Fruit fly (Drosophila melanogaster): ENCODE measurements around the gene CG18273.

The CG18273 gene

dm6 chrX:487517-487957 lies at the start of gene CG18273, which contains the start of gene CG3156:
TSS of gene CG18273 (minus strand) at chrX:487581.
TSS of gene CG3156 (plus strand) at chrX:487878.
- TF ChIP-seq Bgb (GFP tag; IDR thresholded peaks at IDR 0.05; ENCODE audit: partially characterized antibody) (peak; percentile 21; the same call in 1 of the 2 replicates), MBD-R2 (GFP tag; IDR thresholded peaks at IDR 0.05) (peak; percentile 70), CG9727 (GFP tag; optimal IDR thresholded peaks at IDR 0.05) (peak; percentile 29), zen2 (GFP tag; IDR thresholded peaks at IDR 0.05; ENCODE audit: partially characterized antibody) (no peak), nerfin-1 (tag; optimal IDR thresholded peaks at IDR 0.05) (peak; percentile 37), zen (tag; optimal IDR thresholded peaks at IDR 0.05) (peak; percentile 40), CG3995 (GFP tag; optimal IDR thresholded peaks at IDR 0.05) (peak; percentile 17), NfI (GFP tag; optimal IDR thresholded peaks at IDR 0.05) (no peak), CG15601 (tag; optimal IDR thresholded peaks at IDR 0.05) (no peak), CG32532 (GFP tag; IDR thresholded peaks at IDR 0.05) (no peak), pb (GFP tag; optimal IDR thresholded peaks at IDR 0.05) (no peak), CG13775 (GFP tag; optimal IDR thresholded peaks at IDR 0.05) (peak; percentile 36), CG2712 (tag; optimal IDR thresholded peaks at IDR 0.05) (peak; percentile 42), org-1 (GFP tag; optimal IDR thresholded peaks at IDR 0.05) (no peak), Dref (GFP tag; IDR thresholded peaks at IDR 0.05) (peak; percentile 74), Antp (GFP tag; optimal IDR thresholded peaks at IDR 0.05) (peak; percentile 16), ara (GFP tag; IDR thresholded peaks at IDR 0.05) (no peak), CG14860 (GFP tag; IDR thresholded peaks at IDR 0.05; ENCODE audit: partially characterized antibody) (peak; percentile 48; the same call in 1 of the 3 replicates), sug (tag; optimal IDR thresholded peaks at IDR 0.05) (peak; percentile 53), Max (GFP tag; optimal IDR thresholded peaks at IDR 0.05) (peak; percentile 52), zfh2 (GFP tag; optimal IDR thresholded peaks at IDR 0.05) (peak; percentile 36), aop (GFP tag; IDR thresholded peaks at IDR 0.05) (no peak), crol (GFP tag; IDR thresholded peaks at IDR 0.05) (no peak), HLH4C (GFP tag; IDR thresholded peaks at IDR 0.05; ENCODE audit: partially characterized antibody) (peak; percentile 71), CG1792 (GFP tag; optimal IDR thresholded peaks at IDR 0.05) (peak; percentile 46), CG1647 (GFP tag; optimal IDR thresholded peaks at IDR 0.05) (no peak), knrl (GFP tag; IDR thresholded peaks at IDR 0.05; ENCODE audit: partially characterized antibody) (peak; percentile 52), CG9932 (GFP tag; IDR thresholded peaks at IDR 0.05) (peak; percentile 46), CG4707 (GFP tag; optimal IDR thresholded peaks at IDR 0.05) (no peak), trem (tag; optimal IDR thresholded peaks at IDR 0.05) (peak; percentile 73), CG6689 (GFP tag; IDR thresholded peaks at IDR 0.05) (0 out of 2 replicates have a peak, but pooled peaks have one; percentile 7), D (optimal IDR thresholded peaks at IDR 0.05) (no peak), D (GFP tag; optimal IDR thresholded peaks at IDR 0.05) (no peak), Fer2 (tag; optimal IDR thresholded peaks at IDR 0.05) (peak; percentile 6), CG13287 (GFP tag; IDR thresholded peaks at IDR 0.05; ENCODE audit: partially characterized antibody) (peak; percentile 63; the same call in 1 of the 2 replicates), CG15514 (GFP tag; optimal IDR thresholded peaks at IDR 0.05) (peak; percentile 69), pzg (GFP tag; optimal IDR thresholded peaks at IDR 0.05) (peak; percentile 62), D19B (GFP tag; optimal IDR thresholded peaks at IDR 0.05) (no peak), HmgZ (tag; optimal IDR thresholded peaks at IDR 0.05) (peak; percentile 67), CG1024 (GFP tag; IDR thresholded peaks at IDR 0.05) (no peak), sr (GFP tag; IDR thresholded peaks at IDR 0.05) (no peak), CG14050 (GFP tag; IDR thresholded peaks at IDR 0.05) (no peak), Dip2 (GFP tag; IDR thresholded peaks at IDR 0.05) (no peak), CG17186 (GFP tag; optimal IDR thresholded peaks at IDR 0.05) (peak; percentile 82), CG13123 (GFP tag; optimal IDR thresholded peaks at IDR 0.05) (no peak), E2f2 (GFP tag; IDR thresholded peaks at IDR 0.05) (peak; percentile 23; the same call in 1 of the 2 replicates), CG30020 (tag; optimal IDR thresholded peaks at IDR 0.05) (peak; percentile 75), Awh (GFP tag; IDR thresholded peaks at IDR 0.05) (no peak), tll (GFP tag; optimal IDR thresholded peaks at IDR 0.05) (no peak), YL-1 (GFP tag; optimal IDR thresholded peaks at IDR 0.05) (peak; percentile 52)

Data from whole organism, embryonic.